Fruit fly (Drosophila melanogaster) whole organism, prepupa: ENCODE results near the gene HipHop.

Source experiments
- CG10631 ChIP-seq: fragments of 200-800 bp; sonication (Bioruptor generic); optimal IDR thresholded peaks from 2 replicates; lab custom pipeline; 2016; ENCODE audit warnings: missing biosample characterization, missing genetic modification characterization
- CG10669 ChIP-seq: fragments of 200-800 bp; sonication (Bioruptor generic); optimal IDR thresholded peaks from 3 replicates; lab custom pipeline; 2018; ENCODE audit warnings: missing biosample characterization, mild to moderate bottlenecking, missing genetic modification characterization, moderate library complexity
- CG11294 ChIP-seq: fragments of 200-800 bp; sonication (Bioruptor generic); IDR thresholded peaks from 2 replicates; pipeline ENCODE4 v1.3.6; 2022; ENCODE audit warnings: missing biosample characterization, missing genetic modification characterization
- CG11902 ChIP-seq: fragments of 200-800 bp; sonication (Bioruptor generic); optimal IDR thresholded peaks from 3 replicates; lab custom pipeline; 2016; ENCODE audit warnings: missing biosample characterization, missing genetic modification characterization
- CG1621 ChIP-seq: fragments of 200-800 bp; sonication (Bioruptor generic); optimal IDR thresholded peaks from 3 replicates; lab custom pipeline; 2018; ENCODE audit warnings: missing biosample characterization, mild to moderate bottlenecking, missing genetic modification characterization
- CG16779 ChIP-seq: fragments of 200-800 bp; sonication (Bioruptor generic); optimal IDR thresholded peaks from 3 replicates; lab custom pipeline; 2017; ENCODE audit warnings: missing biosample characterization, mild to moderate bottlenecking, missing genetic modification characterization
- CG3032 ChIP-seq: fragments of 200-800 bp; optimal IDR thresholded peaks from 2 replicates; lab custom pipeline; 2019; ENCODE audit warnings: missing biosample characterization, mild to moderate bottlenecking, missing genetic modification characterization, moderate library complexity
- CG31627 ChIP-seq: fragments of 200-800 bp; sonication (Bioruptor generic); optimal IDR thresholded peaks from 3 replicates; lab custom pipeline; 2016; ENCODE audit warnings: missing biosample characterization, missing genetic modification characterization
- CG32006 ChIP-seq: fragments of 200-800 bp; sonication (Bioruptor generic); optimal IDR thresholded peaks from 3 replicates; lab custom pipeline; 2017; ENCODE audit warnings: missing biosample characterization, mild to moderate bottlenecking, missing genetic modification characterization
- CG34406 ChIP-seq: fragments of 200-800 bp; sonication (Bioruptor generic); optimal IDR thresholded peaks from 3 replicates; lab custom pipeline; 2016; ENCODE audit warnings: missing biosample characterization, missing genetic modification characterization
- CG3919 ChIP-seq: fragments of 200-800 bp; sonication (Bioruptor generic); optimal IDR thresholded peaks from 3 replicates; lab custom pipeline; 2016; ENCODE audit warnings: missing biosample characterization, missing genetic modification characterization
- CG6163 ChIP-seq: fragments of 200-800 bp; sonication (Bioruptor generic); IDR thresholded peaks from 3 replicates; pipeline ENCODE4 v1.3.6; 2022; ENCODE audit warnings: missing biosample characterization, missing genetic modification characterization
- CG6276 ChIP-seq: fragments of 200-800 bp; sonication (Bioruptor generic); optimal IDR thresholded peaks from 2 replicates; lab custom pipeline; 2017; ENCODE audit warnings: missing biosample characterization, mild to moderate bottlenecking, missing genetic modification characterization
- CG6792 ChIP-seq: fragments of 200-800 bp; sonication (Bioruptor generic); optimal IDR thresholded peaks from 3 replicates; lab custom pipeline; 2016; ENCODE audit warnings: missing biosample characterization, missing genetic modification characterization
- CG6808 ChIP-seq: fragments of 200-800 bp; sonication (Bioruptor generic); optimal IDR thresholded peaks from 3 replicates; lab custom pipeline; 2017; ENCODE audit warnings: missing biosample characterization, missing genetic modification characterization, mild to moderate bottlenecking, moderate library complexity, missing genetic modification reagents
- CG6854 ChIP-seq: fragments of 200-800 bp; sonication (Bioruptor generic); optimal IDR thresholded peaks from 2 replicates; lab custom pipeline; 2017; ENCODE audit warnings: missing biosample characterization, mild to moderate bottlenecking, missing genetic modification characterization
- CG7368 ChIP-seq: fragments of 200-800 bp; sonication (Bioruptor generic); optimal IDR thresholded peaks from 3 replicates; lab custom pipeline; 2016; ENCODE audit warnings: missing biosample characterization, missing genetic modification characterization
- CG8119 ChIP-seq: fragments of 200-800 bp; sonication (Bioruptor generic); IDR thresholded peaks from 3 replicates; pipeline ENCODE4 v1.3.6; 2022; ENCODE audit warnings: missing biosample characterization, missing genetic modification characterization
- CG8319 ChIP-seq: fragments of 200-800 bp; sonication (Bioruptor generic); optimal IDR thresholded peaks from 3 replicates; lab custom pipeline; 2016; ENCODE audit warnings: missing biosample characterization, missing genetic modification characterization
- CG9139 ChIP-seq: fragments of 200-800 bp; sonication (Bioruptor generic); optimal IDR thresholded peaks from 3 replicates; lab custom pipeline; 2017; ENCODE audit warnings: missing biosample characterization, mild to moderate bottlenecking, missing genetic modification characterization
- Eip75B ChIP-seq: fragments of 200-800 bp; sonication (Bioruptor generic); optimal IDR thresholded peaks from 3 replicates; lab custom pipeline; 2016; ENCODE audit warnings: missing biosample characterization, missing genetic modification characterization
- Eip78C ChIP-seq: fragments of 200-800 bp; sonication (Bioruptor generic); peaks from one replicate; lab custom pipeline; 2016; ENCODE audit warnings: missing biosample characterization, missing genetic modification characterization
- Eip93F ChIP-seq: fragments of 200-800 bp; sonication (Bioruptor generic); optimal IDR thresholded peaks from 2 replicates; lab custom pipeline; 2016; ENCODE audit warnings: missing biosample characterization, mild to moderate bottlenecking, missing genetic modification characterization
- Ets21C ChIP-seq: fragments of 200-800 bp; sonication (Bioruptor generic); optimal IDR thresholded peaks from 3 replicates; lab custom pipeline; 2016; ENCODE audit warnings: missing biosample characterization, missing genetic modification characterization
- Ets96B ChIP-seq: fragments of 200-800 bp; optimal IDR thresholded peaks from 2 replicates; lab custom pipeline; 2019; ENCODE audit warnings: missing biosample characterization, mild to moderate bottlenecking, missing genetic modification characterization, moderate library complexity
- Gug ChIP-seq: fragments of 200-800 bp; sonication (Bioruptor generic); IDR thresholded peaks from 2 replicates; pipeline ENCODE4 v1.3.6; 2022; ENCODE audit warnings: missing biosample characterization, missing genetic modification characterization
- Hr38 ChIP-seq: sonication (Bioruptor generic); optimal IDR thresholded peaks from 2 replicates; lab custom pipeline; 2016; ENCODE audit warnings: missing biosample characterization, missing genetic modification characterization
- Hr39 ChIP-seq: fragments of 200-800 bp; sonication (Bioruptor generic); optimal IDR thresholded peaks from 2 replicates; lab custom pipeline; 2016; ENCODE audit warnings: missing biosample characterization, missing genetic modification characterization
- Lpt ChIP-seq: fragments of 200-800 bp; sonication (Bioruptor generic); optimal IDR thresholded peaks from 3 replicates; lab custom pipeline; 2016; ENCODE audit warnings: missing biosample characterization, missing genetic modification characterization
- OdsH ChIP-seq: fragments of 200-800 bp; sonication (Bioruptor generic); optimal IDR thresholded peaks from 3 replicates; lab custom pipeline; 2016; ENCODE audit warnings: missing biosample characterization, missing genetic modification characterization
- Smox ChIP-seq: fragments of 200-800 bp; sonication (Bioruptor generic); optimal IDR thresholded peaks from 3 replicates; lab custom pipeline; 2016; ENCODE audit warnings: missing biosample characterization, missing genetic modification characterization
- Sox102F ChIP-seq: fragments of 200-800 bp; sonication (Bioruptor generic); optimal IDR thresholded peaks from 2 replicates; lab custom pipeline; 2016; ENCODE audit warnings: missing biosample characterization, mild to moderate bottlenecking, missing genetic modification characterization
- Sox14 ChIP-seq: fragments of 200-800 bp; sonication (Bioruptor generic); optimal IDR thresholded peaks from 3 replicates; lab custom pipeline; 2016; ENCODE audit warnings: missing biosample characterization, missing genetic modification characterization
- Sox15 ChIP-seq: fragments of 200-800 bp; sonication (Bioruptor generic); optimal IDR thresholded peaks from 3 replicates; lab custom pipeline; 2016; ENCODE audit warnings: missing biosample characterization, missing genetic modification characterization
- acj6 ChIP-seq: fragments of 200-800 bp; sonication (Bioruptor generic); optimal IDR thresholded peaks from 3 replicates; lab custom pipeline; 2016; ENCODE audit warnings: missing biosample characterization, missing genetic modification characterization
- cyc ChIP-seq: fragments of 200-800 bp; sonication (Bioruptor generic); optimal IDR thresholded peaks from 3 replicates; lab custom pipeline; 2016; ENCODE audit warnings: missing biosample characterization, missing genetic modification characterization
- dac ChIP-seq: fragments of 200-800 bp; sonication (Bioruptor generic); optimal IDR thresholded peaks from 2 replicates; lab custom pipeline; 2017; ENCODE audit warnings: missing biosample characterization, mild to moderate bottlenecking, missing genetic modification characterization
- dsx ChIP-seq: fragments of 200-800 bp; optimal IDR thresholded peaks from 3 replicates; lab custom pipeline; 2019; ENCODE audit warnings: missing biosample characterization, mild to moderate bottlenecking, missing genetic modification characterization, moderate library complexity; ENCODE audit not compliant: poor library complexity, severe bottlenecking
- eg ChIP-seq: fragments of 200-800 bp; sonication (Bioruptor generic); IDR thresholded peaks from 3 replicates; pipeline ENCODE4 v1.3.6; 2022; ENCODE audit warnings: missing biosample characterization, missing genetic modification characterization
- esn ChIP-seq: fragments of 200-800 bp; sonication (Bioruptor generic); optimal IDR thresholded peaks from 2 replicates; lab custom pipeline; 2016; ENCODE audit warnings: missing biosample characterization, mild to moderate bottlenecking, missing genetic modification characterization, moderate library complexity
- fd59A ChIP-seq: fragments of 200-800 bp; sonication (Bioruptor generic); optimal IDR thresholded peaks from 2 replicates; lab custom pipeline; 2017; ENCODE audit warnings: missing biosample characterization, mild to moderate bottlenecking, missing genetic modification characterization, missing genetic modification reagents
- fd85E ChIP-seq: fragments of 200-800 bp; sonication (Bioruptor generic); optimal IDR thresholded peaks from 3 replicates; lab custom pipeline; 2016; ENCODE audit warnings: missing biosample characterization, missing genetic modification characterization
- fkh ChIP-seq: fragments of 200-800 bp; sonication (Bioruptor generic); optimal IDR thresholded peaks from 3 replicates; lab custom pipeline; 2017; ENCODE audit warnings: missing biosample characterization, mild to moderate bottlenecking, missing genetic modification characterization, moderate library complexity
- lz ChIP-seq: fragments of 200-800 bp; sonication (Bioruptor generic); optimal IDR thresholded peaks from 3 replicates; lab custom pipeline; 2016; ENCODE audit warnings: missing biosample characterization, missing genetic modification characterization
- net ChIP-seq: fragments of 200-800 bp; sonication (Bioruptor generic); optimal IDR thresholded peaks from 3 replicates; lab custom pipeline; 2016; ENCODE audit warnings: missing biosample characterization, missing genetic modification characterization
- pdm3 ChIP-seq: fragments of 200-800 bp; sonication (Bioruptor generic); optimal IDR thresholded peaks from 3 replicates; lab custom pipeline; 2016; ENCODE audit warnings: missing biosample characterization, missing genetic modification characterization
- salr ChIP-seq, 2 experiments: fragments of 200-800 bp; sonication (Bioruptor generic); optimal IDR thresholded peaks; 3 replicates each; lab custom pipeline; 2016 to 2018; ENCODE audit warnings: missing biosample characterization in 2 of 2, missing genetic modification characterization in 2 of 2, mild to moderate bottlenecking in 1 of 2
- ss ChIP-seq, 2 experiments: fragments of 200-800 bp; sonication (Bioruptor generic); optimal IDR thresholded peaks; 2 replicates in 1 of 2; 3 replicates in 1 of 2; lab custom pipeline; 2017 to 2018; ENCODE audit warnings: mild to moderate bottlenecking in 2 of 2, missing biosample characterization in 2 of 2, missing genetic modification characterization in 2 of 2, moderate library complexity in 1 of 2
- svp ChIP-seq: fragments of 200-800 bp; sonication (Bioruptor generic); peaks from one replicate; lab custom pipeline; 2016; ENCODE audit warnings: missing biosample characterization, missing genetic modification characterization
- topi ChIP-seq: fragments of 200-800 bp; sonication (Bioruptor generic); optimal IDR thresholded peaks from 3 replicates; lab custom pipeline; 2016; ENCODE audit warnings: missing biosample characterization, missing genetic modification characterization
- vri ChIP-seq: fragments of 200-800 bp; sonication (Bioruptor generic); optimal IDR thresholded peaks from 3 replicates; lab custom pipeline; 2016; ENCODE audit warnings: missing biosample characterization, mild to moderate bottlenecking, missing genetic modification characterization

The HipHop gene

dm6 chr3L:18813963-18814647 lies 6.9 kb upstream of the HipHop start:
- TF ChIP-seq CG1621 (tag; lab: Kevin White, UChicago) (peak; percentile 71), dsx (GFP tag; lab: Kevin White, UChicago) (peak; percentile 88), CG11294 (GFP tag; lab: Robert Waterston, UW) (no peak), CG9139 (GFP tag; lab: Kevin White, UChicago) (peak; percentile 74), CG11902 (GFP tag; lab: Kevin White, UChicago) (no peak), CG7368 (GFP tag; lab: Kevin White, UChicago) (peak; percentile 70), CG10631 (peak; percentile 63), Gug (GFP tag; lab: Robert Waterston, UW) (peak; percentile 60), Hr39 (GFP tag; lab: Kevin White, UChicago) (no peak), CG6276 (GFP tag; lab: Kevin White, UChicago) (peak; percentile 87), Eip75B (GFP tag; lab: Kevin White, UChicago) (peak; percentile 71), net (peak; percentile 83), CG6808 (GFP tag; lab: Kevin White, UChicago) (peak; percentile 80), fkh (peak; percentile 99), cyc (GFP tag; lab: Kevin White, UChicago) (no peak), CG6163 (GFP tag; lab: Robert Waterston, UW) (peak; percentile 85; the same call in 2 of the 3 replicates), OdsH (GFP tag; lab: Kevin White, UChicago) (no peak), Ets96B (tag; lab: Kevin White, UChicago) (peak; percentile 28), Sox15 (no peak), CG8119 (GFP tag; lab: Robert Waterston, UW) (peak; percentile 79), fd85E (GFP tag; lab: Kevin White, UChicago) (no peak), CG34406 (peak; percentile 52), acj6 (GFP tag; lab: Kevin White, UChicago) (peak; percentile 29), Eip78C (GFP tag; lab: Kevin White, UChicago) (peak; percentile 92), CG10669 (GFP tag; lab: Kevin White, UChicago) (peak; percentile 57), CG3919 (GFP tag; lab: Kevin White, UChicago) (no peak), CG16779 (peak; percentile 82), CG6792 (peak; percentile 78), Sox14 (GFP tag; lab: Kevin White, UChicago) (peak; percentile 91), CG8319 (GFP tag; lab: Kevin White, UChicago) (peak; percentile 33), ss (GFP tag; optimal IDR thresholded peaks at IDR 0.05; lab: Kevin White, UChicago) (peak; percentile 74 to 87), CG6854 (GFP tag; lab: Kevin White, UChicago) (peak; percentile 69), Eip93F (peak; percentile 52), lz (GFP tag; lab: Kevin White, UChicago) (peak; percentile 21), Hr38 (no peak), Lpt (GFP tag; lab: Kevin White, UChicago) (peak; percentile 87), topi (peak; percentile 73), CG31627 (GFP tag; lab: Kevin White, UChicago) (no peak), dac (peak; percentile 60), eg (GFP tag; lab: Robert Waterston, UW) (peak; percentile 82; the same call in 2 of the 3 replicates), svp (GFP tag; lab: Kevin White, UChicago) (peak; percentile 92), esn (GFP tag; lab: Kevin White, UChicago) (peak; percentile 77), Smox (GFP tag; lab: Kevin White, UChicago) (no peak), Sox102F (GFP tag; lab: Kevin White, UChicago) (peak; percentile 55), CG3032 (tag; lab: Kevin White, UChicago) (peak; percentile 55), vri (GFP tag; lab: Kevin White, UChicago) (peak; percentile 99), Ets21C (GFP tag; lab: Kevin White, UChicago) (no peak), salr (GFP tag; optimal IDR thresholded peaks at IDR 0.05; lab: Kevin White, UChicago) (peak in 1 of 2 experiments; percentile 67), CG32006 (GFP tag; lab: Kevin White, UChicago) (peak; percentile 79), pdm3 (GFP tag; lab: Kevin White, UChicago) (no peak), fd59A (GFP tag; lab: Kevin White, UChicago) (peak; percentile 16)
